Worm (Caenorhabditis elegans): ENCODE results near the gene txdc-9.

Gene txdc-9

DNA sequence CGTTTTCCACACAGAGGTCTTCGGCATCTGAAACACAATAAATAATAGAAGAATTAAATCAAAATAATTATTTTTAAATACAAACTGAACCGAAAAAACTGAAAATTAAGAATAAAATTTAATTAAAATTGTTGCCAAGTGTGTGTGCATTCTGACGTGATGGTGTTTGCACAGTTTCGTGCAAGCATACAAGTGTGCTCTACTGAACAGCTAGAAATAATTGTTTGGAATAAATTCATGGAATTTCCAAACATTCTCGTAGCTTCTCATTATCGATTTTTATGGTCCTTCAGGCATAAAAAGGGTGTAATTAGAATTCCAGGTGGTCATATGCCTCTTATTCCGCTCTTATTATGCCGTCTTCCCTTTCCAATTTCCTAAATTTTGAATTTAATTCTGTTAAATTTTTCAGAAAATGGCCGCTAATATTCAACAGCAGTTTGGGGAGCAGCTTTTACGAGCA is at the start of gene txdc-9, which contains the start of gene mrps-17 (continued):
- TF ChIP-seq irx-1 (tag; optimal IDR thresholded peaks at IDR 0.05) (no peak), sup-37 (GFP tag; optimal IDR thresholded peaks at IDR 0.05) (no peak), nhr-20 (tag; optimal IDR thresholded peaks at IDR 0.05) (peak; percentile 78), zag-1 (tag; optimal IDR thresholded peaks at IDR 0.05) (no peak), lin-13 (GFP tag; optimal IDR thresholded peaks at IDR 0.05) (peak; percentile 59), ceh-8 (GFP tag; optimal IDR thresholded peaks at IDR 0.05) (peak; percentile 57), snpc-4 (tag; optimal IDR thresholded peaks at IDR 0.05) (no peak), blmp-1 (tag; optimal IDR thresholded peaks at IDR 0.05) (no peak), egl-13 (tag; optimal IDR thresholded peaks at IDR 0.05) (peak; percentile 64), nhr-77 (tag; optimal IDR thresholded peaks at IDR 0.05) (peak; percentile 30), zip-4 (GFP tag; optimal IDR thresholded peaks at IDR 0.05) (no peak), pqm-1 (tag; optimal IDR thresholded peaks at IDR 0.05) (no peak), nhr-237 (tag; optimal IDR thresholded peaks at IDR 0.05) (peak; percentile 20), dpl-1 (GFP tag; optimal IDR thresholded peaks at IDR 0.05) (peak; percentile 70 to 84 (median 78)), pax-3 (tag; optimal IDR thresholded peaks at IDR 0.05) (no peak), tlp-1 (tag; optimal IDR thresholded peaks at IDR 0.05) (no peak), mef-2 (tag; optimal IDR thresholded peaks at IDR 0.05) (no peak), C16A3.4 (tag; optimal IDR thresholded peaks at IDR 0.05) (peak; percentile 93), nhr-76 (tag; optimal IDR thresholded peaks at IDR 0.05) (no peak), fkh-4 (tag; optimal IDR thresholded peaks at IDR 0.05; ENCODE audit: borderline replicate concordance) (no peak), unc-130 (tag; optimal IDR thresholded peaks at IDR 0.05) (peak; percentile 97), nhr-28 (tag; optimal IDR thresholded peaks at IDR 0.05) (no peak), tbx-2 (tag; optimal IDR thresholded peaks at IDR 0.05) (peak; percentile 70), elt-3 (tag; optimal IDR thresholded peaks at IDR 0.05) (peak in 2 of 6 experiments; percentile 45 to 76), xbp-1 (tag; optimal IDR thresholded peaks at IDR 0.05) (peak; percentile 68), elt-2 (tag; optimal IDR thresholded peaks at IDR 0.05) (peak; percentile 2), lin-39 (tag; optimal IDR thresholded peaks at IDR 0.05) (no peak), jun-1 (tag; optimal IDR thresholded peaks at IDR 0.05) (no peak), unc-30 (tag; optimal IDR thresholded peaks at IDR 0.05) (no peak), nhr-12 (tag; optimal IDR thresholded peaks at IDR 0.05) (no peak), ceh-63 (GFP tag; optimal IDR thresholded peaks at IDR 0.05) (no peak), fkh-10 (GFP tag; optimal IDR thresholded peaks at IDR 0.05) (peak; percentile 62)

DNA sequence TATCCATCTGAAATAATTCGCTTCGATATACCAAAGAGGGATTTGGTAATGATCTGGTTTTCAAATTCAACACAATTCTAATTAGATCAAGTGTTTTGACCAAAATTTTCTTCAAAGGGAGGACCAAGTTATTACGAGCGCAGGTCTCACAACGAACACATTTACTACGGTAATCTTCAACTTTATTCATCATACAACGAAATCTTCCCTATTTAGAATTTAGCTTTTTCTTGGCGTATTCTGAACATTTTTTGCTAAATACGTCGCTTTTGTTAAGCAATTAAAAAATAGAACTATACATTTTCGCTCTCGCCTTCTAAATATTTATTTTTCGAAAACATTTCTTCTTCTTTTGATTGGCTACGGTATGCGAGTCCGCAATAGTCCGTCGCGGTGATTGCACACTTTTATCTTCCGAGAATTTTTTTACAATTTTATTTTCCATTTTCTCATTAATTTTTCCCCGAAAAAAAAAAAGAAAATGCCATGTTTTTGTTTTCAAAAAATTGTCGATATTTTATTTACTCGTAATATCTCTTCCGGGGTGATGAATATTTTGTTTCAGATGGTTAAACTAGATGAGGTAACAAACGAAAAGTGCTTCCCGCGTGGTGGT is 48.9 kb upstream of the txdc-9 start, which contains the start of gene let-716:
let-716 (plus strand) TSS at position 566 of the 616 bp plus-strand sequence.
- TF ChIP-seq ets-5 (GFP tag; IDR thresholded peaks at IDR 0.05) (no peak), swsn-7 (tag; optimal IDR thresholded peaks at IDR 0.05) (peak; percentile 39), F16B12.6 (tag; optimal IDR thresholded peaks at IDR 0.05) (peak; percentile 89), lin-15B (tag; optimal IDR thresholded peaks at IDR 0.05) (peak; percentile 13), efl-1 (optimal IDR thresholded peaks at IDR 0.05) (peak; percentile 37 to 39), efl-1 (GFP tag; optimal IDR thresholded peaks at IDR 0.05 in 1 of 2) (peak; percentile 48 to 95), lin-35 (GFP tag; optimal IDR thresholded peaks at IDR 0.05) (peak; percentile 45 to 54), nhr-71 (tag; optimal IDR thresholded peaks at IDR 0.05) (peak; percentile 57), nhr-47 (tag; optimal IDR thresholded peaks at IDR 0.05) (peak; percentile 33), unc-98 (GFP tag; IDR thresholded peaks at IDR 0.05) (no peak), lsy-2 (tag; optimal IDR thresholded peaks at IDR 0.05) (peak; percentile 93 to 98), snu-23 (GFP tag; optimal IDR thresholded peaks at IDR 0.05) (peak; percentile 59), ceh-82 (tag; optimal IDR thresholded peaks at IDR 0.05) (peak in 1 of 3 experiments; percentile 18), nhr-20 (tag; optimal IDR thresholded peaks at IDR 0.05) (peak; percentile 26), zip-4 (GFP tag; optimal IDR thresholded peaks at IDR 0.05) (no peak), dpl-1 (GFP tag; optimal IDR thresholded peaks at IDR 0.05) (peak; percentile 17 to 61 (median 44)), rnt-1 (tag; optimal IDR thresholded peaks at IDR 0.05) (peak; percentile 21)
